Worm (Caenorhabditis elegans) whole organism, L4 larva: ENCODE results near the gene sdz-38.

Experiments used
- F26F4.8 ChIP-seq: fragments of 200-800 bp; sonication (Bioruptor generic); conservative IDR thresholded peaks from 2 replicates; pipeline ENCODE4 v1.3.6; 2022; ENCODE audit warnings: missing genetic modification characterization, missing compliant biosample characterization
- nhr-28 ChIP-seq: fragments of 150-350 bp; optimal IDR thresholded peaks from 2 replicates; lab custom pipeline; 2014; ENCODE audit warnings: missing biosample characterization, missing genetic modification characterization
- snpc-4 ChIP-seq: fragments of 150-350 bp; optimal IDR thresholded peaks from 2 replicates; lab custom pipeline; 2014; ENCODE audit warnings: missing biosample characterization, missing genetic modification characterization
- zip-11 ChIP-seq: fragments of 200-800 bp; sonication (Bioruptor generic); IDR thresholded peaks from 2 replicates; pipeline ENCODE4 v1.3.6; 2022; ENCODE audit warnings: missing genetic modification characterization, missing compliant biosample characterization
- ztf-11 ChIP-seq: fragments of 150-350 bp; optimal IDR thresholded peaks from 2 replicates; lab custom pipeline; 2014; ENCODE audit warnings: missing biosample characterization, missing genetic modification characterization

ce11 chrII:9994679-9995078 is 13.0 kb upstream of the sdz-38 start:
- no peak for TF ChIP-seq zip-11
- TF ChIP-seq nhr-28 (tag; lab: Kevin White, UChicago) = no peak
- no peak for TF ChIP-seq ztf-11
- no peak for TF ChIP-seq snpc-4 (tag; lab: Kevin White, UChicago)
- no peak for TF ChIP-seq F26F4.8 (GFP tag; lab: Robert Waterston, UW)
